Worm (Caenorhabditis elegans): Measurements from ENCODE around the gene C17G10.6.

DNA sequence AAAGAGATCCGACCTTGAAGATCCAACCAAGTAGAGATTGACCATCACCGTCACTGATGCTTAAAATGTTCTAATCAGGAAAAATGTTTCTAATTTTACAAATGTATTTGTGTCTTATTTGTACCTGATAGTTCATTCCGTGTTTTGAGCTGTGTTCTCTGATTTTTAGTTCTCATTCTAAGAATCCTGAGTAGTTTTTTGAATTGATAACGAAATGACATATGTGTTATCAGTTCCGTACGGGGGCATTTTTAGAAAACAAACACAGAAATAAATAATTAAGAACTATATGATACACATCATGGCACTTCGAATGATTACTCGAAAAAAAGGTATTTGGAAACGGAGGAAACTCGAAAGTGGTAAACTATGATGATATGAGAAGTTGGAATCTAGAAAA lies 47.6 kb downstream of the C17G10.6 start:
- TF ChIP-seq lsy-2 (tag; optimal IDR thresholded peaks at IDR 0.05) (no peak), elt-3 (tag; optimal IDR thresholded peaks at IDR 0.05) (no peak), M03D4.4 (tag; optimal IDR thresholded peaks at IDR 0.05) (no peak), blmp-1 (tag; optimal IDR thresholded peaks at IDR 0.05) (no peak), ham-2 (GFP tag; optimal IDR thresholded peaks at IDR 0.05) (no peak), mep-1 (tag; optimal IDR thresholded peaks at IDR 0.05) (no peak), nhr-12 (tag; optimal IDR thresholded peaks at IDR 0.05) (no peak), drap-1 (GFP tag; optimal IDR thresholded peaks at IDR 0.05) (no peak), ceh-39 (tag; optimal IDR thresholded peaks at IDR 0.05) (no peak), unc-120 (tag; optimal IDR thresholded peaks at IDR 0.05; ENCODE audit: poor library complexity, severe bottlenecking) (no peak), pha-4 (tag; optimal IDR thresholded peaks at IDR 0.05) (no peak), mab-5 (tag; optimal IDR thresholded peaks at IDR 0.05) (no peak)

Measured in whole organism, mixed stage, embryonic.